Fruit fly (Drosophila melanogaster): ENCODE results near the gene TAF1B.

Gene TAF1B

dm6 chr3R:10109212-10109880, 34.6 kb downstream of the TAF1B start (continued):
- TF ChIP-seq Mad (GFP tag; optimal IDR thresholded peaks at IDR 0.05) (no peak), Ada2b (GFP tag; IDR thresholded peaks at IDR 0.05) (0 out of 2 replicates have a peak, but pooled peaks have one; percentile 5)

- 0 out of 2 replicates have a peak, but pooled peaks have one; percentile 27 for TF ChIP-seq nerfin-2 (GFP tag; IDR thresholded peaks at IDR 0.05; ENCODE audit: partially characterized antibody)
- peak; percentile 91 for TF ChIP-seq cg (GFP tag; optimal IDR thresholded peaks at IDR 0.05)
- TF ChIP-seq mld (GFP tag; IDR thresholded peaks at IDR 0.05; ENCODE audit: partially characterized antibody): no peak
- peak; percentile 37 for TF ChIP-seq CG17385 (GFP tag; optimal IDR thresholded peaks at IDR 0.05)
- 0 out of 3 replicates have a peak, but pooled peaks have one; percentile 11 for TF ChIP-seq CG7963 (GFP tag; IDR thresholded peaks at IDR 0.05; ENCODE audit: partially characterized antibody)
- no peak for TF ChIP-seq Fer1 (GFP tag; optimal IDR thresholded peaks at IDR 0.05)
- TF ChIP-seq vvl (GFP tag; IDR thresholded peaks at IDR 0.05): 0 out of 2 replicates have a peak, but pooled peaks have one; percentile 15
- TF ChIP-seq CG2116 (GFP tag; optimal IDR thresholded peaks at IDR 0.05): peak; percentile 3
- TF ChIP-seq chinmo (GFP tag; IDR thresholded peaks at IDR 0.05; ENCODE audit: partially characterized antibody): peak; percentile 29; the same call in 1 of the 4 replicates
- TF ChIP-seq wdn (GFP tag; IDR thresholded peaks at IDR 0.05): 0 out of 2 replicates have a peak, but pooled peaks have one; percentile 9
- TF ChIP-seq row (GFP tag; IDR thresholded peaks at IDR 0.05): peak; percentile 37; the same call in 2 of the 3 replicates
- TF ChIP-seq bbx (GFP tag; IDR thresholded peaks at IDR 0.05; ENCODE audit: partially characterized antibody): peak; percentile 46; the same call in 1 of the 2 replicates
- TF ChIP-seq crol (GFP tag; IDR thresholded peaks at IDR 0.05): peak; percentile 51
- peak; percentile 56 for TF ChIP-seq Nf-YB (GFP tag; optimal IDR thresholded peaks at IDR 0.05)
- TF ChIP-seq sr (GFP tag; IDR thresholded peaks at IDR 0.05): peak; percentile 94
- peak; percentile 24 for TF ChIP-seq Deaf1 (tag; optimal IDR thresholded peaks at IDR 0.05)
- TF ChIP-seq z (GFP tag; IDR thresholded peaks at IDR 0.05): peak; percentile 82
- no peak for TF ChIP-seq CG33557 (GFP tag; optimal IDR thresholded peaks at IDR 0.05)
- TF ChIP-seq en (GFP tag; optimal IDR thresholded peaks at IDR 0.05): no peak
- no peak for TF ChIP-seq CG3838 (GFP tag; optimal IDR thresholded peaks at IDR 0.05)
- TF ChIP-seq gt (GFP tag; IDR thresholded peaks at IDR 0.05): no peak
- TF ChIP-seq Med (GFP tag): peak; percentile 64
- peak; percentile 97 for TF ChIP-seq Adf1 (GFP tag; IDR thresholded peaks at IDR 0.05)
- no peak for TF ChIP-seq vnd (GFP tag; IDR thresholded peaks at IDR 0.05; ENCODE audit: partially characterized antibody)
- no peak for TF ChIP-seq CG9817 (tag; optimal IDR thresholded peaks at IDR 0.05)
- peak; percentile 50 for TF ChIP-seq ssp (GFP tag; IDR thresholded peaks at IDR 0.05)
- TF ChIP-seq CG12769 (tag; optimal IDR thresholded peaks at IDR 0.05): peak; percentile 4
These were observed 35.6 kb downstream of the TAF1B start for dm6 chr3R:10108289-10108928.

- TF ChIP-seq sob (GFP tag; IDR thresholded peaks at IDR 0.05) (no peak), sens (GFP tag) (peak; percentile 64), CG12769 (tag; optimal IDR thresholded peaks at IDR 0.05) (peak; percentile 58), ci (GFP tag; IDR thresholded peaks at IDR 0.05) (0 out of 3 replicates have a peak, but pooled peaks have one; percentile 15), crol (GFP tag; IDR thresholded peaks at IDR 0.05) (0 out of 2 replicates have a peak, but pooled peaks have one; percentile 22)
These were observed 37.2 kb downstream of the TAF1B start for dm6 chr3R:10106796-10107195.

dm6 chr3R:10100498-10101196, 43.3 kb downstream of the TAF1B start:
- TF ChIP-seq caup (GFP tag; optimal IDR thresholded peaks at IDR 0.05; ENCODE audit: severe bottlenecking) (peak; percentile 45), Sox102F (GFP tag; optimal IDR thresholded peaks at IDR 0.05) (peak; percentile 31), CG18011 (GFP tag; optimal IDR thresholded peaks at IDR 0.05) (no peak), MTF-1 (GFP tag; optimal IDR thresholded peaks at IDR 0.05; ENCODE audit: borderline replicate concordance) (peak; percentile 17), fd102C (GFP tag; optimal IDR thresholded peaks at IDR 0.05) (no peak), Gug (GFP tag; IDR thresholded peaks at IDR 0.05) (peak; percentile 28; the same call in 1 of the 4 replicates), onecut (GFP tag; IDR thresholded peaks at IDR 0.05) (peak; percentile 32; the same call in 1 of the 2 replicates), MBD-R2 (GFP tag; IDR thresholded peaks at IDR 0.05) (no peak), CG6272 (GFP tag; IDR thresholded peaks at IDR 0.05) (0 out of 2 replicates have a peak, but pooled peaks have one; percentile 18), CG17912 (GFP tag; optimal IDR thresholded peaks at IDR 0.05) (peak; percentile 45), Med (GFP tag) (peak; percentile 94), bigmax (GFP tag; optimal IDR thresholded peaks at IDR 0.05) (no peak)
